Worm (Caenorhabditis elegans): ENCODE results near the gene F23B12.4.

Gene F23B12.4

ce11 chrV:14437355-14437754 lies 3.6 kb upstream of the F23B12.4 start:
- TF ChIP-seq C04F5.9 (tag; optimal IDR thresholded peaks at IDR 0.05) (no peak), lin-14 (GFP tag; optimal IDR thresholded peaks at IDR 0.05) (no peak), ceh-8 (GFP tag; optimal IDR thresholded peaks at IDR 0.05) (no peak), F16B12.6 (tag; optimal IDR thresholded peaks at IDR 0.05) (no peak), egl-27 (tag; optimal IDR thresholded peaks at IDR 0.05) (no peak), elt-3 (tag; optimal IDR thresholded peaks at IDR 0.05) (no peak), efl-1 (optimal IDR thresholded peaks at IDR 0.05) (no peak), efl-1 (GFP tag; optimal IDR thresholded peaks at IDR 0.05 in 1 of 2) (no peak), hlh-4 (tag; optimal IDR thresholded peaks at IDR 0.05) (no peak), unc-30 (tag; optimal IDR thresholded peaks at IDR 0.05) (no peak), nhr-84 (tag; optimal IDR thresholded peaks at IDR 0.05) (no peak), sox-4 (tag; optimal IDR thresholded peaks at IDR 0.05) (no peak), ets-5 (GFP tag; IDR thresholded peaks at IDR 0.05) (no peak)

ce11 chrV:14438099-14438739 lies 2.7 kb upstream of the F23B12.4 start:
- TF ChIP-seq C04F5.9 (tag; optimal IDR thresholded peaks at IDR 0.05), result no peak
- no peak for TF ChIP-seq alr-1 (tag; optimal IDR thresholded peaks at IDR 0.05; ENCODE audit: borderline replicate concordance)
- no peak for TF ChIP-seq C34B4.2 (tag; optimal IDR thresholded peaks at IDR 0.05)
- TF ChIP-seq ztf-11 (tag; optimal IDR thresholded peaks at IDR 0.05), result peak in 1 of 2 experiments; percentile 43
- TF ChIP-seq tbx-2 (tag; optimal IDR thresholded peaks at IDR 0.05), result peak; percentile 38
- no peak for TF ChIP-seq mep-1 (tag; optimal IDR thresholded peaks at IDR 0.05)
- TF ChIP-seq snpc-4 (tag; optimal IDR thresholded peaks at IDR 0.05), result no peak
- TF ChIP-seq nhr-11 (tag; optimal IDR thresholded peaks at IDR 0.05), result no peak
- TF ChIP-seq lin-13 (GFP tag; optimal IDR thresholded peaks at IDR 0.05), result no peak
- TF ChIP-seq skn-1 (tag; optimal IDR thresholded peaks at IDR 0.05), result no peak
- TF ChIP-seq isw-1 (GFP tag; IDR thresholded peaks at IDR 0.05), result no peak
- TF ChIP-seq snu-23 (GFP tag; optimal IDR thresholded peaks at IDR 0.05), result no peak
- TF ChIP-seq ceh-88 (GFP tag; IDR thresholded peaks at IDR 0.05), result no peak
- TF ChIP-seq sox-4 (tag; optimal IDR thresholded peaks at IDR 0.05), result no peak
- TF ChIP-seq lsy-2 (tag; optimal IDR thresholded peaks at IDR 0.05), result no peak
- TF ChIP-seq unc-30 (tag; optimal IDR thresholded peaks at IDR 0.05), result no peak
- no peak for TF ChIP-seq egl-13 (tag; optimal IDR thresholded peaks at IDR 0.05)

ce11 chrV:14439236-14439635 lies 1.7 kb upstream of the F23B12.4 start:
- TF ChIP-seq ztf-11 (tag; optimal IDR thresholded peaks at IDR 0.05) (no peak), snpc-4 (tag; optimal IDR thresholded peaks at IDR 0.05) (no peak), elt-3 (tag; optimal IDR thresholded peaks at IDR 0.05) (peak in 1 of 6 experiments; percentile 8)

DNA sequence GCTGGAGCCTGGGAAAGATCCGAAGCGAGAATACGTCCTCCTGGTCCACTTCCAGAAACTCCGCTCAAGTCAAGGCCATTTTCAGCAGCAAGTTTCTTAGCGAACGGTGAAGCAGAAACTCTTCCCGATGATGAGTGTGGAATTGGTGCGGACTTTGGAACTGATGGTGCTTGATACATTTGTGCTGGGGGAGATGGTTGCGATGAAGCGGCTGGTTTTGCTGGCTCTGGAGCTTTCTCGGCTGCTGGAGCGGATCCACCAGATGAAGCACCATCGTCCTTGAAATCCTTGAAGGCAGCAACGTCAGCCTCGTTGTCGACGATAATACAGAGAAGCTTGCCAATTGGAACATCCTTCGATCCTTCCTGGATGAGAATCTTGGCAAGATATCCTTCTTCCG lies 5.5 kb downstream of the F23B12.4 start:
- TF ChIP-seq nhr-85 (tag) (no peak), mep-1 (tag; optimal IDR thresholded peaks at IDR 0.05) (no peak), unc-130 (tag; optimal IDR thresholded peaks at IDR 0.05) (no peak), sox-4 (tag; optimal IDR thresholded peaks at IDR 0.05) (no peak), dsc-1 (tag; optimal IDR thresholded peaks at IDR 0.05) (no peak), vab-15 (tag; optimal IDR thresholded peaks at IDR 0.05) (no peak), lin-39 (tag; optimal IDR thresholded peaks at IDR 0.05) (no peak), lin-15B (tag; optimal IDR thresholded peaks at IDR 0.05) (no peak), hlh-4 (tag; optimal IDR thresholded peaks at IDR 0.05) (no peak), efl-3 (GFP tag; optimal IDR thresholded peaks at IDR 0.05) (no peak), nhr-84 (tag; optimal IDR thresholded peaks at IDR 0.05) (no peak), lir-3 (tag; optimal IDR thresholded peaks at IDR 0.05; ENCODE audit: poor library complexity) (no peak), ztf-11 (tag; optimal IDR thresholded peaks at IDR 0.05) (no peak), mef-2 (tag; optimal IDR thresholded peaks at IDR 0.05) (no peak), fos-1 (tag; optimal IDR thresholded peaks at IDR 0.05) (no peak), tbx-2 (tag; optimal IDR thresholded peaks at IDR 0.05) (no peak), snpc-4 (tag; optimal IDR thresholded peaks at IDR 0.05) (no peak), nhr-77 (tag; optimal IDR thresholded peaks at IDR 0.05) (no peak), unc-62 (GFP tag; optimal IDR thresholded peaks at IDR 0.05) (no peak), nhr-11 (tag; optimal IDR thresholded peaks at IDR 0.05) (no peak)
